Fruit fly (Drosophila melanogaster): ENCODE results near the gene CG4080.
A peak's percentile ranks its signal among the peaks of the same experiment; 100 is the strongest.

Gene CG4080

dm6 chr3L:9383345-9384075 is 15.5 kb downstream of the CG4080 start, which contains the start of gene Hsp27 (continued):
- TF ChIP-seq Blimp-1 (GFP tag; optimal IDR thresholded peaks at IDR 0.05): peak; percentile 98
- TF ChIP-seq al (GFP tag; IDR thresholded peaks at IDR 0.05): peak; percentile 98
- TF ChIP-seq pum (GFP tag; optimal IDR thresholded peaks at IDR 0.05): peak; percentile 94
- peak; percentile 64 for TF ChIP-seq abd-A (tag; optimal IDR thresholded peaks at IDR 0.05)
- TF ChIP-seq eyg (GFP tag; optimal IDR thresholded peaks at IDR 0.05): peak; percentile 92
- TF ChIP-seq jing (GFP tag; optimal IDR thresholded peaks at IDR 0.05): peak; percentile 96
- TF ChIP-seq shn (GFP tag; optimal IDR thresholded peaks at IDR 0.05): peak; percentile 74
- TF ChIP-seq cato (GFP tag; optimal IDR thresholded peaks at IDR 0.05; ENCODE audit: borderline replicate concordance): peak; percentile 97
- peak; percentile 71 for TF ChIP-seq CTCF (GFP tag; optimal IDR thresholded peaks at IDR 0.05)
- peak; percentile 99 for TF ChIP-seq CG4404 (GFP tag; IDR thresholded peaks at IDR 0.05)
- TF ChIP-seq Doc3 (GFP tag; IDR thresholded peaks at IDR 0.05; ENCODE audit: partially characterized antibody): no peak
- TF ChIP-seq gem (tag; optimal IDR thresholded peaks at IDR 0.05): peak; percentile 99
- peak; percentile 99 for TF ChIP-seq Xrp1 (GFP tag; IDR thresholded peaks at IDR 0.05)
- TF ChIP-seq CG14667 (GFP tag; IDR thresholded peaks at IDR 0.05): peak; percentile 98
- peak; percentile 97 for TF ChIP-seq CG8388 (GFP tag; optimal IDR thresholded peaks at IDR 0.05)
- peak; percentile 98 for TF ChIP-seq CG3726 (GFP tag; IDR thresholded peaks at IDR 0.05)
- peak; percentile 33 for TF ChIP-seq Kr (GFP tag; optimal IDR thresholded peaks at IDR 0.05)
- TF ChIP-seq bowl (GFP tag; IDR thresholded peaks at IDR 0.05): peak; percentile 92
- TF ChIP-seq ci (GFP tag; IDR thresholded peaks at IDR 0.05): peak; percentile 99
- TF ChIP-seq CG17361 (GFP tag; IDR thresholded peaks at IDR 0.05): peak; percentile 99
- no peak for TF ChIP-seq CG16813 (GFP tag; IDR thresholded peaks at IDR 0.05; ENCODE audit: partially characterized antibody)
- peak; percentile 97 for TF ChIP-seq CG32767 (GFP tag; IDR thresholded peaks at IDR 0.05)
- peak; percentile 91 for TF ChIP-seq dimm (GFP tag; IDR thresholded peaks at IDR 0.05)
- peak; percentile 97 for TF ChIP-seq org-1 (GFP tag; optimal IDR thresholded peaks at IDR 0.05)
- no peak for TF ChIP-seq pros (GFP tag; optimal IDR thresholded peaks at IDR 0.05)
- TF ChIP-seq Gug (GFP tag; IDR thresholded peaks at IDR 0.05): peak; percentile 99
- TF ChIP-seq trem (tag; optimal IDR thresholded peaks at IDR 0.05): peak; percentile 96
- TF ChIP-seq zfh2 (GFP tag; optimal IDR thresholded peaks at IDR 0.05): peak; percentile 96
- TF ChIP-seq H2.0 (GFP tag; IDR thresholded peaks at IDR 0.05): peak; percentile 98
- TF ChIP-seq tin (GFP tag; optimal IDR thresholded peaks at IDR 0.05): peak; percentile 98
- TF ChIP-seq mam (GFP tag; optimal IDR thresholded peaks at IDR 0.05): peak; percentile 97
- TF ChIP-seq sqz (GFP tag; optimal IDR thresholded peaks at IDR 0.05): peak; percentile 93
- peak; percentile 82 for TF ChIP-seq ac (GFP tag; optimal IDR thresholded peaks at IDR 0.05)
- peak; percentile 96 to 99 for TF ChIP-seq Pdp1 (GFP tag; optimal IDR thresholded peaks at IDR 0.05)
- peak; percentile 97 for TF ChIP-seq CG14050 (GFP tag; IDR thresholded peaks at IDR 0.05)
- peak; percentile 82 for TF ChIP-seq CG7928 (GFP tag; optimal IDR thresholded peaks at IDR 0.05)
- peak; percentile 95 for TF ChIP-seq Ravus (GFP tag; IDR thresholded peaks at IDR 0.05)
- peak; percentile 98 for TF ChIP-seq CG18599 (GFP tag; optimal IDR thresholded peaks at IDR 0.05)
- 0 out of 3 replicates have a peak, but pooled peaks have one; percentile 50 for TF ChIP-seq Opbp (GFP tag; IDR thresholded peaks at IDR 0.05; ENCODE audit: partially characterized antibody)
- no peak for TF ChIP-seq CG2129 (GFP tag; IDR thresholded peaks at IDR 0.05; ENCODE audit: partially characterized antibody)
- peak; percentile 90 for TF ChIP-seq sd (tag; optimal IDR thresholded peaks at IDR 0.05)
- peak; percentile 93 for TF ChIP-seq CrebB (tag; optimal IDR thresholded peaks at IDR 0.05)
- TF ChIP-seq Atf3 (GFP tag; optimal IDR thresholded peaks at IDR 0.05): peak; percentile 74
- peak; percentile 94 for TF ChIP-seq fd3F (GFP tag; optimal IDR thresholded peaks at IDR 0.05)
- peak; percentile 98 for TF ChIP-seq Chrac-16 (GFP tag; optimal IDR thresholded peaks at IDR 0.05)
- peak; percentile 94 for TF ChIP-seq Bteb2 (GFP tag; optimal IDR thresholded peaks at IDR 0.05)
- peak; percentile 96 for TF ChIP-seq fd64A (GFP tag; optimal IDR thresholded peaks at IDR 0.05)
- peak; percentile 99 for TF ChIP-seq lab (GFP tag; optimal IDR thresholded peaks at IDR 0.05)
- TF ChIP-seq ems (GFP tag; optimal IDR thresholded peaks at IDR 0.05): peak; percentile 99
- no peak for TF ChIP-seq Tbp (GFP tag; optimal IDR thresholded peaks at IDR 0.05)

Measured in whole organism, embryonic.